Fruit fly (Drosophila melanogaster) whole organism, prepupa: Measurements from ENCODE around the gene Wwox.

ENCODE experiments used
- Blimp-1 ChIP-seq: fragments of 200-800 bp; sonication (Bioruptor generic); optimal IDR thresholded peaks from 3 replicates; lab custom pipeline; 2017; ENCODE audit warnings: missing biosample characterization, missing genetic modification characterization, mild to moderate bottlenecking, moderate library complexity, missing genetic modification reagents
- CG10631 ChIP-seq: fragments of 200-800 bp; sonication (Bioruptor generic); optimal IDR thresholded peaks from 2 replicates; lab custom pipeline; 2016; ENCODE audit warnings: missing biosample characterization, missing genetic modification characterization
- CG10669 ChIP-seq: fragments of 200-800 bp; sonication (Bioruptor generic); optimal IDR thresholded peaks from 3 replicates; lab custom pipeline; 2018; ENCODE audit warnings: missing biosample characterization, mild to moderate bottlenecking, missing genetic modification characterization, moderate library complexity
- CG11294 ChIP-seq: fragments of 200-800 bp; sonication (Bioruptor generic); IDR thresholded peaks from 2 replicates; pipeline ENCODE4 v1.3.6; 2022; ENCODE audit warnings: missing biosample characterization, missing genetic modification characterization
- CG11762 ChIP-seq: fragments of 200-800 bp; sonication (Bioruptor generic); optimal IDR thresholded peaks from 3 replicates; lab custom pipeline; 2016; ENCODE audit warnings: missing biosample characterization, missing genetic modification characterization; ENCODE audit not compliant: insufficient read depth
- CG11902 ChIP-seq: fragments of 200-800 bp; sonication (Bioruptor generic); optimal IDR thresholded peaks from 3 replicates; lab custom pipeline; 2016; ENCODE audit warnings: missing biosample characterization, missing genetic modification characterization
- CG15336 ChIP-seq: fragments of 200-800 bp; sonication (Bioruptor generic); IDR thresholded peaks from 2 replicates; pipeline ENCODE4 v1.3.6; 2022; ENCODE audit warnings: missing biosample characterization, missing genetic modification characterization
- CG1621 ChIP-seq: fragments of 200-800 bp; sonication (Bioruptor generic); optimal IDR thresholded peaks from 3 replicates; lab custom pipeline; 2018; ENCODE audit warnings: missing biosample characterization, mild to moderate bottlenecking, missing genetic modification characterization
- CG16779 ChIP-seq: fragments of 200-800 bp; sonication (Bioruptor generic); optimal IDR thresholded peaks from 3 replicates; lab custom pipeline; 2017; ENCODE audit warnings: missing biosample characterization, mild to moderate bottlenecking, missing genetic modification characterization
- CG3032 ChIP-seq: fragments of 200-800 bp; optimal IDR thresholded peaks from 2 replicates; lab custom pipeline; 2019; ENCODE audit warnings: missing biosample characterization, mild to moderate bottlenecking, missing genetic modification characterization, moderate library complexity
- CG32006 ChIP-seq: fragments of 200-800 bp; sonication (Bioruptor generic); optimal IDR thresholded peaks from 3 replicates; lab custom pipeline; 2017; ENCODE audit warnings: missing biosample characterization, mild to moderate bottlenecking, missing genetic modification characterization
- CG34406 ChIP-seq: fragments of 200-800 bp; sonication (Bioruptor generic); optimal IDR thresholded peaks from 3 replicates; lab custom pipeline; 2016; ENCODE audit warnings: missing biosample characterization, missing genetic modification characterization
- CG3919 ChIP-seq: fragments of 200-800 bp; sonication (Bioruptor generic); optimal IDR thresholded peaks from 3 replicates; lab custom pipeline; 2016; ENCODE audit warnings: missing biosample characterization, missing genetic modification characterization
- CG4318 ChIP-seq: fragments of 200-800 bp; sonication (Bioruptor generic); optimal IDR thresholded peaks from 3 replicates; lab custom pipeline; 2017; ENCODE audit warnings: missing biosample characterization, mild to moderate bottlenecking, missing genetic modification characterization
- CG6276 ChIP-seq: fragments of 200-800 bp; sonication (Bioruptor generic); optimal IDR thresholded peaks from 2 replicates; lab custom pipeline; 2017; ENCODE audit warnings: missing biosample characterization, mild to moderate bottlenecking, missing genetic modification characterization
- CG6792 ChIP-seq: fragments of 200-800 bp; sonication (Bioruptor generic); optimal IDR thresholded peaks from 3 replicates; lab custom pipeline; 2016; ENCODE audit warnings: missing biosample characterization, missing genetic modification characterization
- CG6808 ChIP-seq: fragments of 200-800 bp; sonication (Bioruptor generic); optimal IDR thresholded peaks from 3 replicates; lab custom pipeline; 2017; ENCODE audit warnings: missing biosample characterization, missing genetic modification characterization, mild to moderate bottlenecking, moderate library complexity, missing genetic modification reagents
- CG7368 ChIP-seq: fragments of 200-800 bp; sonication (Bioruptor generic); optimal IDR thresholded peaks from 3 replicates; lab custom pipeline; 2016; ENCODE audit warnings: missing biosample characterization, missing genetic modification characterization
- CG8119 ChIP-seq: fragments of 200-800 bp; sonication (Bioruptor generic); IDR thresholded peaks from 3 replicates; pipeline ENCODE4 v1.3.6; 2022; ENCODE audit warnings: missing biosample characterization, missing genetic modification characterization
- CG8319 ChIP-seq: fragments of 200-800 bp; sonication (Bioruptor generic); optimal IDR thresholded peaks from 3 replicates; lab custom pipeline; 2016; ENCODE audit warnings: missing biosample characterization, missing genetic modification characterization
- CG8632 ChIP-seq: fragments of 200-800 bp; sonication (Bioruptor generic); optimal IDR thresholded peaks from 3 replicates; lab custom pipeline; 2016; ENCODE audit warnings: missing biosample characterization, missing genetic modification characterization
- CG9139 ChIP-seq: fragments of 200-800 bp; sonication (Bioruptor generic); optimal IDR thresholded peaks from 3 replicates; lab custom pipeline; 2017; ENCODE audit warnings: missing biosample characterization, mild to moderate bottlenecking, missing genetic modification characterization
- Eip75B ChIP-seq: fragments of 200-800 bp; sonication (Bioruptor generic); optimal IDR thresholded peaks from 3 replicates; lab custom pipeline; 2016; ENCODE audit warnings: missing biosample characterization, missing genetic modification characterization
- Eip78C ChIP-seq: fragments of 200-800 bp; sonication (Bioruptor generic); peaks from one replicate; lab custom pipeline; 2016; ENCODE audit warnings: missing biosample characterization, missing genetic modification characterization
- Eip93F ChIP-seq: fragments of 200-800 bp; sonication (Bioruptor generic); optimal IDR thresholded peaks from 2 replicates; lab custom pipeline; 2016; ENCODE audit warnings: missing biosample characterization, mild to moderate bottlenecking, missing genetic modification characterization
- Ets21C ChIP-seq: fragments of 200-800 bp; sonication (Bioruptor generic); optimal IDR thresholded peaks from 3 replicates; lab custom pipeline; 2016; ENCODE audit warnings: missing biosample characterization, missing genetic modification characterization
- Ets96B ChIP-seq: fragments of 200-800 bp; optimal IDR thresholded peaks from 2 replicates; lab custom pipeline; 2019; ENCODE audit warnings: missing biosample characterization, mild to moderate bottlenecking, missing genetic modification characterization, moderate library complexity
- Gug ChIP-seq: fragments of 200-800 bp; sonication (Bioruptor generic); IDR thresholded peaks from 2 replicates; pipeline ENCODE4 v1.3.6; 2022; ENCODE audit warnings: missing biosample characterization, missing genetic modification characterization
- Hr38 ChIP-seq: sonication (Bioruptor generic); optimal IDR thresholded peaks from 2 replicates; lab custom pipeline; 2016; ENCODE audit warnings: missing biosample characterization, missing genetic modification characterization
- Hr4 ChIP-seq: fragments of 200-800 bp; sonication (Bioruptor generic); optimal IDR thresholded peaks from 3 replicates; lab custom pipeline; 2016; ENCODE audit warnings: missing biosample characterization, missing genetic modification characterization
- Lpt ChIP-seq: fragments of 200-800 bp; sonication (Bioruptor generic); optimal IDR thresholded peaks from 3 replicates; lab custom pipeline; 2016; ENCODE audit warnings: missing biosample characterization, missing genetic modification characterization
- Met ChIP-seq: fragments of 200-800 bp; sonication (Bioruptor generic); optimal IDR thresholded peaks from 3 replicates; lab custom pipeline; 2016; ENCODE audit warnings: missing biosample characterization, missing genetic modification characterization
- Smox ChIP-seq: fragments of 200-800 bp; sonication (Bioruptor generic); optimal IDR thresholded peaks from 3 replicates; lab custom pipeline; 2016; ENCODE audit warnings: missing biosample characterization, missing genetic modification characterization
- Sox102F ChIP-seq: fragments of 200-800 bp; sonication (Bioruptor generic); optimal IDR thresholded peaks from 2 replicates; lab custom pipeline; 2016; ENCODE audit warnings: missing biosample characterization, mild to moderate bottlenecking, missing genetic modification characterization
- Sox15 ChIP-seq: fragments of 200-800 bp; sonication (Bioruptor generic); optimal IDR thresholded peaks from 3 replicates; lab custom pipeline; 2016; ENCODE audit warnings: missing biosample characterization, missing genetic modification characterization
- achi ChIP-seq: fragments of 200-800 bp; sonication (Bioruptor generic); optimal IDR thresholded peaks from 3 replicates; lab custom pipeline; 2016; ENCODE audit warnings: missing biosample characterization, missing genetic modification characterization
- dac ChIP-seq: fragments of 200-800 bp; sonication (Bioruptor generic); optimal IDR thresholded peaks from 2 replicates; lab custom pipeline; 2017; ENCODE audit warnings: missing biosample characterization, mild to moderate bottlenecking, missing genetic modification characterization
- dsx ChIP-seq: fragments of 200-800 bp; optimal IDR thresholded peaks from 3 replicates; lab custom pipeline; 2019; ENCODE audit warnings: missing biosample characterization, mild to moderate bottlenecking, missing genetic modification characterization, moderate library complexity; ENCODE audit not compliant: poor library complexity, severe bottlenecking
- eg ChIP-seq: fragments of 200-800 bp; sonication (Bioruptor generic); IDR thresholded peaks from 3 replicates; pipeline ENCODE4 v1.3.6; 2022; ENCODE audit warnings: missing biosample characterization, missing genetic modification characterization
- fkh ChIP-seq: fragments of 200-800 bp; sonication (Bioruptor generic); optimal IDR thresholded peaks from 3 replicates; lab custom pipeline; 2017; ENCODE audit warnings: missing biosample characterization, mild to moderate bottlenecking, missing genetic modification characterization, moderate library complexity
- net ChIP-seq: fragments of 200-800 bp; sonication (Bioruptor generic); optimal IDR thresholded peaks from 3 replicates; lab custom pipeline; 2016; ENCODE audit warnings: missing biosample characterization, missing genetic modification characterization
- salr ChIP-seq, 2 experiments: fragments of 200-800 bp; sonication (Bioruptor generic); optimal IDR thresholded peaks; 3 replicates each; lab custom pipeline; 2016 to 2018; ENCODE audit warnings: missing biosample characterization in 2 of 2, missing genetic modification characterization in 2 of 2, mild to moderate bottlenecking in 1 of 2
- ss ChIP-seq, 2 experiments: fragments of 200-800 bp; sonication (Bioruptor generic); optimal IDR thresholded peaks; 2 replicates in 1 of 2; 3 replicates in 1 of 2; lab custom pipeline; 2017 to 2018; ENCODE audit warnings: mild to moderate bottlenecking in 2 of 2, missing biosample characterization in 2 of 2, missing genetic modification characterization in 2 of 2, moderate library complexity in 1 of 2
- svp ChIP-seq: fragments of 200-800 bp; sonication (Bioruptor generic); peaks from one replicate; lab custom pipeline; 2016; ENCODE audit warnings: missing biosample characterization, missing genetic modification characterization
- topi ChIP-seq: fragments of 200-800 bp; sonication (Bioruptor generic); optimal IDR thresholded peaks from 3 replicates; lab custom pipeline; 2016; ENCODE audit warnings: missing biosample characterization, missing genetic modification characterization
- vri ChIP-seq: fragments of 200-800 bp; sonication (Bioruptor generic); optimal IDR thresholded peaks from 3 replicates; lab custom pipeline; 2016; ENCODE audit warnings: missing biosample characterization, mild to moderate bottlenecking, missing genetic modification characterization

The Wwox gene

dm6 chr2L:8007160-8007876 is 3.2 kb upstream of the Wwox start, which contains the start of gene Spn28Dc (continued):
- no peak for TF ChIP-seq CG4318 (GFP tag; lab: Kevin White, UChicago)
- no peak for TF ChIP-seq CG32006 (GFP tag; lab: Kevin White, UChicago)
- TF ChIP-seq CG11762 (GFP tag; lab: Kevin White, UChicago) = peak; percentile 4
- TF ChIP-seq CG34406 (GFP tag; lab: Kevin White, UChicago) = no peak
- no peak for TF ChIP-seq CG8319 (GFP tag; lab: Kevin White, UChicago)
- TF ChIP-seq Lpt (GFP tag; lab: Kevin White, UChicago) = no peak
- no peak for TF ChIP-seq Hr4 (GFP tag; lab: Kevin White, UChicago)
- no peak for TF ChIP-seq Sox15 (GFP tag; lab: Kevin White, UChicago)
- no peak for TF ChIP-seq Sox102F (GFP tag; lab: Kevin White, UChicago)
- TF ChIP-seq Eip93F (GFP tag; lab: Kevin White, UChicago) = peak; percentile 10
- no peak for TF ChIP-seq dac (GFP tag; lab: Kevin White, UChicago)
- no peak for TF ChIP-seq CG11294 (GFP tag; lab: Robert Waterston, UW)
- peak; percentile 25 for TF ChIP-seq fkh
- TF ChIP-seq Gug (GFP tag; lab: Robert Waterston, UW) = no peak
- TF ChIP-seq vri (GFP tag; lab: Kevin White, UChicago) = peak; percentile 8
- TF ChIP-seq dsx (GFP tag; lab: Kevin White, UChicago) = peak; percentile 96
- peak; percentile 98 for TF ChIP-seq svp (GFP tag; lab: Kevin White, UChicago)

dm6 chr2L:8006038-8006437 is 2.0 kb upstream of the Wwox start:
- peak in 1 of 2 experiments; percentile 14 for TF ChIP-seq salr (GFP tag; optimal IDR thresholded peaks at IDR 0.05; lab: Kevin White, UChicago)
- TF ChIP-seq eg (GFP tag; lab: Robert Waterston, UW) = no peak; the same call in 2 of the 3 replicates
- peak; percentile 42 for TF ChIP-seq CG8319 (GFP tag; lab: Kevin White, UChicago)
- TF ChIP-seq CG1621 = peak; percentile 57
- peak; percentile 71 for TF ChIP-seq CG6808 (GFP tag; lab: Kevin White, UChicago)
- peak; percentile 42; the same call in 1 of the 2 replicates for TF ChIP-seq Gug (GFP tag; lab: Robert Waterston, UW)
- peak; percentile 24 for TF ChIP-seq Sox15 (GFP tag; lab: Kevin White, UChicago)
- TF ChIP-seq CG16779 (tag; lab: Kevin White, UChicago) = peak; percentile 5
- peak; percentile 71 for TF ChIP-seq Eip75B (GFP tag; lab: Kevin White, UChicago)
- TF ChIP-seq Smox = peak; percentile 55
- TF ChIP-seq Blimp-1 (GFP tag; lab: Kevin White, UChicago) = no peak
- TF ChIP-seq CG7368 (GFP tag; lab: Kevin White, UChicago) = peak; percentile 60
- TF ChIP-seq Met (GFP tag; lab: Kevin White, UChicago) = peak; percentile 62
- peak; percentile 20 for TF ChIP-seq CG4318 (GFP tag; lab: Kevin White, UChicago)
- no peak for TF ChIP-seq Hr38
- TF ChIP-seq CG10669 (GFP tag; lab: Kevin White, UChicago) = peak; percentile 72
- TF ChIP-seq vri (GFP tag; lab: Kevin White, UChicago) = peak; percentile 30
- no peak for TF ChIP-seq Ets21C
- peak; percentile 33 for TF ChIP-seq Ets96B (tag; lab: Kevin White, UChicago)
- peak; percentile 68 for TF ChIP-seq CG3032 (tag; lab: Kevin White, UChicago)
- TF ChIP-seq CG6792 (GFP tag; lab: Kevin White, UChicago) = peak; percentile 15
- peak; percentile 48 for TF ChIP-seq achi (GFP tag; lab: Kevin White, UChicago)
- peak; percentile 20 for TF ChIP-seq net (GFP tag; lab: Kevin White, UChicago)
- peak; percentile 34 for TF ChIP-seq CG34406 (GFP tag; lab: Kevin White, UChicago)
- peak; percentile 95 for TF ChIP-seq Eip78C (GFP tag; lab: Kevin White, UChicago)
- TF ChIP-seq fkh = no peak
- peak; percentile 66 for TF ChIP-seq topi (GFP tag; lab: Kevin White, UChicago)
- peak; percentile 15 for TF ChIP-seq CG8632
- peak; percentile 75 for TF ChIP-seq CG3919
- peak; percentile 76 for TF ChIP-seq CG8119 (GFP tag; lab: Robert Waterston, UW)
- TF ChIP-seq CG11294 (GFP tag; lab: Robert Waterston, UW) = peak; percentile 24; the same call in 1 of the 2 replicates
- peak; percentile 24 for TF ChIP-seq CG11902
- TF ChIP-seq Eip93F (GFP tag; lab: Kevin White, UChicago) = no peak
- TF ChIP-seq CG6276 = peak; percentile 66
- peak; percentile 2 for TF ChIP-seq CG11762 (GFP tag; lab: Kevin White, UChicago)
- peak; percentile 35 for TF ChIP-seq CG9139
- peak; percentile 68 for TF ChIP-seq CG15336
- peak; percentile 44 to 72 for TF ChIP-seq ss (GFP tag; optimal IDR thresholded peaks at IDR 0.05; lab: Kevin White, UChicago)
- peak; percentile 38 for TF ChIP-seq CG10631 (GFP tag; lab: Kevin White, UChicago)
